Fruit fly (Drosophila melanogaster): ENCODE results near the gene CG44838.

DNA sequence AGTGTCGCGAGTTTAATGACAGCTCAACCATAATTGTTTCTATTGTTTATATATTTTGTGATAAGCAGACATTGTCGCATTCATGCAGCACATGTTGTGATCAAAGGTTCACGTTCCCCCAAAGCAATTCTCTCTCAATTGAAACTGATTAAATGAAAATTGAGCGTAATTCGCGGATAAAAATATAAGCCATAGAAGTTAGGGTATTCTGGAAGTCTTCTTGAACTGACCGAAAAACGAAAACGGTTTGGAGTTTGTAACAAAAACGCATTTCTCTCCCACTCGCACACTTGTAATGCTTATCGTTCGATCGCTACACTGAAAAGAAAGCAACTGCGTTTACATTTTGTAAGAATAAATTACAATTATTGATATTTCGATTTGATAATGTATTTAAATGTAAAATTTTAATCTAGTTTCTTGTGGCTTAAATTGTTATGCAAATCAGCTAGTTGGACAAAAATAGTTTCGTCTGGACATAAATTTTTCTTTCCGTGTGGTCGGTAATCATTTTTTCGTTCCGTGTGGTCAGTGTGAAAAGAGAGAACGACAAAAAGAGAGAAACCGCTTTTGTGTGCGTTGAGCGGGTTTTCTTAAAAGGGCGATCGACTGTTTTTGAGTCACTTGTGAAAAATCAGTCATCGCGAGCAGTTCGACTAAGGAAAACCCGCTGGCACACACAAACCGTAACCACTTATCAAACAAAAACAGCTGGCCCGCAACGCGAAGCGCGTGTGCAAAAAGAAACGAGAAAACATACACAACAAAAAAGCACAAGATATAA lies 38.0 kb upstream of the CG44838 start, which contains the start of gene aay:
- no peak for TF ChIP-seq ttk (optimal IDR thresholded peaks at IDR 0.05)
- TF ChIP-seq psq (optimal IDR thresholded peaks at IDR 0.05) = no peak
- TF ChIP-seq Sin3A (optimal IDR thresholded peaks at IDR 0.05) = no peak
